Worm (Caenorhabditis elegans) whole organism, young adult: ENCODE data around the gene F32D8.11.

ENCODE experiments used
- F23B12.7 ChIP-seq: sonication (generic microtip); optimal IDR thresholded peaks from 2 replicates; lab custom pipeline; 2017; ENCODE audit warnings: missing genetic modification characterization, mild to moderate bottlenecking, missing compliant biosample characterization, antibody characterized with exemption, moderate library complexity; ENCODE audit not compliant: insufficient read depth
- F37B4.10 ChIP-seq: fragments of 200-800 bp; sonication (Bioruptor generic); IDR thresholded peaks from 2 replicates; pipeline ENCODE4 v1.3.6; 2022; ENCODE audit warnings: missing genetic modification characterization, missing compliant biosample characterization
- F55B11.4 ChIP-seq: sonication (generic microtip); optimal IDR thresholded peaks from 2 replicates; lab custom pipeline; 2016; ENCODE audit warnings: missing compliant biosample characterization, missing genetic modification characterization, borderline replicate concordance; ENCODE audit not compliant: insufficient read depth
- ama-1 ChIP-seq, 3 experiments: fragments of 150-350 bp in 1 of 3; sonication (generic microtip) in 2 of 3; optimal IDR thresholded peaks; 2 replicates each; lab custom pipeline; 2014 to 2018; ENCODE audit warnings: missing biosample characterization in 2 of 3, missing genetic modification characterization in 2 of 3, missing genetic modification reagents in 2 of 3
- aptf-3 ChIP-seq: fragments of 200-800 bp; sonication (Bioruptor generic); IDR thresholded peaks from 2 replicates; pipeline ENCODE4 v1.3.6; 2022; ENCODE audit warnings: missing genetic modification characterization, missing compliant biosample characterization
- ceh-79 ChIP-seq: sonication (generic microtip); optimal IDR thresholded peaks from 2 replicates; lab custom pipeline; 2017; ENCODE audit warnings: mild to moderate bottlenecking, missing genetic modification characterization, missing compliant biosample characterization
- dox-1 ChIP-seq: fragments of 200-800 bp; sonication (Bioruptor generic); IDR thresholded peaks from 2 replicates; pipeline ENCODE4 v1.3.6; 2022; ENCODE audit warnings: missing genetic modification reagents, missing genetic modification characterization, missing compliant biosample characterization
- lin-35 ChIP-seq, 3 experiments: fragments of 150-350 bp in 2 of 3; sonication (generic microtip) in 1 of 3; optimal IDR thresholded peaks; 2 replicates each; lab custom pipeline; 2014 to 2018; ENCODE audit warnings: missing biosample characterization in 3 of 3, missing genetic modification characterization in 3 of 3, missing genetic modification reagents in 3 of 3
- nfya-1 ChIP-seq: sonication (generic microtip); optimal IDR thresholded peaks from 2 replicates; lab custom pipeline; 2017; ENCODE audit warnings: antibody characterized with exemption, missing compliant biosample characterization, missing genetic modification characterization, borderline replicate concordance; ENCODE audit not compliant: insufficient read depth
- snpc-4 ChIP-seq, 5 experiments: fragments of 150-350 bp in 1 of 5; sonication (generic microtip) in 4 of 5; optimal IDR thresholded peaks; 2 replicates each; lab custom pipeline; 2014 to 2018; ENCODE audit warnings: missing genetic modification characterization in 5 of 5, missing biosample characterization in 3 of 5, antibody characterized with exemption in 2 of 5, mild to moderate bottlenecking in 2 of 5, missing compliant biosample characterization in 2 of 5, missing genotype in 2 of 5, moderate library complexity in 2 of 5, missing genetic modification reagents in 1 of 5
- unc-130 ChIP-seq: sonication (generic microtip); optimal IDR thresholded peaks from 2 replicates; lab custom pipeline; 2016; ENCODE audit warnings: missing genetic modification reagents, missing genetic modification characterization, missing compliant biosample characterization
- ztf-3 ChIP-seq: fragments of 200-800 bp; sonication (Bioruptor generic); optimal IDR thresholded peaks from 2 replicates; lab custom pipeline; 2018; ENCODE audit warnings: mild to moderate bottlenecking, missing genetic modification characterization, missing compliant biosample characterization

DNA sequence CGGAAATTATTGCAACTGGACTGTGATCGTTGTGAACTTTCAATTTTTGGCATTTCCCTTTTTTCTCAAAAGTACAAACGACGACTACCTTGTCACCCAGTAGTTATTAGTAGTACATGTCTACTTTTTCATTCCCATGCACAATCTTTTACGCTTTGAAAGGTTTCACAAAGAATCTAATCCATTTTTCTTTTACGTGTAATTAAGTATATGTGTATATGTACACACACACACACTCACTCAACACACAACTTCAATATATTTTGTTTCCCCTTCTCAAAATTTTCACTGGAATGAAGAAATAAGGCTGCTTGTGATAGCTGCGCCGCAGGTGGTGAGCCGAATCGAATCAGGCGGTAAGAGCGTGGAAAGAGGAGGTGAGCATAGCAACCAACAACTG lies 35.8 kb upstream of the F32D8.11 start, which contains the start of gene F58B4.6:
- TF ChIP-seq snpc-4 (GFP tag; optimal IDR thresholded peaks at IDR 0.05; lab: Kevin White, UChicago) (no peak), snpc-4 (tag; optimal IDR thresholded peaks at IDR 0.05; lab: Kevin White, UChicago) (no peak), nfya-1 (no peak), F23B12.7 (tag; lab: Kevin White, UChicago) (no peak), ztf-3 (no peak), ceh-79 (tag; lab: Kevin White, UChicago) (no peak), dox-1 (no peak), unc-130 (GFP tag; lab: Kevin White, UChicago) (no peak), F37B4.10 (no peak), lin-35 (GFP tag; optimal IDR thresholded peaks at IDR 0.05; lab: Kevin White, UChicago) (no peak), F55B11.4 (no peak), ama-1 (optimal IDR thresholded peaks at IDR 0.05; lab: Kevin White, UChicago) (no peak), ama-1 (GFP tag; optimal IDR thresholded peaks at IDR 0.05; lab: Kevin White, UChicago) (no peak), aptf-3 (no peak)
